Fruit fly (Drosophila melanogaster) whole organism, prepupa: Measurements from ENCODE around the gene Acp32CD.

Experiments used
- CG11294 ChIP-seq: fragments of 200-800 bp; sonication (Bioruptor generic); IDR thresholded peaks from 2 replicates; pipeline ENCODE4 v1.3.6; 2022; ENCODE audit warnings: missing biosample characterization, missing genetic modification characterization
- CG11762 ChIP-seq: fragments of 200-800 bp; sonication (Bioruptor generic); optimal IDR thresholded peaks from 3 replicates; lab custom pipeline; 2016; ENCODE audit warnings: missing biosample characterization, missing genetic modification characterization; ENCODE audit not compliant: insufficient read depth
- CG11902 ChIP-seq: fragments of 200-800 bp; sonication (Bioruptor generic); optimal IDR thresholded peaks from 3 replicates; lab custom pipeline; 2016; ENCODE audit warnings: missing biosample characterization, missing genetic modification characterization
- CG15336 ChIP-seq: fragments of 200-800 bp; sonication (Bioruptor generic); IDR thresholded peaks from 2 replicates; pipeline ENCODE4 v1.3.6; 2022; ENCODE audit warnings: missing biosample characterization, missing genetic modification characterization
- CG31627 ChIP-seq: fragments of 200-800 bp; sonication (Bioruptor generic); optimal IDR thresholded peaks from 3 replicates; lab custom pipeline; 2016; ENCODE audit warnings: missing biosample characterization, missing genetic modification characterization
- CG32006 ChIP-seq: fragments of 200-800 bp; sonication (Bioruptor generic); optimal IDR thresholded peaks from 3 replicates; lab custom pipeline; 2017; ENCODE audit warnings: missing biosample characterization, mild to moderate bottlenecking, missing genetic modification characterization
- CG34406 ChIP-seq: fragments of 200-800 bp; sonication (Bioruptor generic); optimal IDR thresholded peaks from 3 replicates; lab custom pipeline; 2016; ENCODE audit warnings: missing biosample characterization, missing genetic modification characterization
- CG4318 ChIP-seq: fragments of 200-800 bp; sonication (Bioruptor generic); optimal IDR thresholded peaks from 3 replicates; lab custom pipeline; 2017; ENCODE audit warnings: missing biosample characterization, mild to moderate bottlenecking, missing genetic modification characterization
- CG6163 ChIP-seq: fragments of 200-800 bp; sonication (Bioruptor generic); IDR thresholded peaks from 3 replicates; pipeline ENCODE4 v1.3.6; 2022; ENCODE audit warnings: missing biosample characterization, missing genetic modification characterization
- CG6276 ChIP-seq: fragments of 200-800 bp; sonication (Bioruptor generic); optimal IDR thresholded peaks from 2 replicates; lab custom pipeline; 2017; ENCODE audit warnings: missing biosample characterization, mild to moderate bottlenecking, missing genetic modification characterization
- CG6792 ChIP-seq: fragments of 200-800 bp; sonication (Bioruptor generic); optimal IDR thresholded peaks from 3 replicates; lab custom pipeline; 2016; ENCODE audit warnings: missing biosample characterization, missing genetic modification characterization
- CG8119 ChIP-seq: fragments of 200-800 bp; sonication (Bioruptor generic); IDR thresholded peaks from 3 replicates; pipeline ENCODE4 v1.3.6; 2022; ENCODE audit warnings: missing biosample characterization, missing genetic modification characterization
- CG8632 ChIP-seq: fragments of 200-800 bp; sonication (Bioruptor generic); optimal IDR thresholded peaks from 3 replicates; lab custom pipeline; 2016; ENCODE audit warnings: missing biosample characterization, missing genetic modification characterization
- CG9139 ChIP-seq: fragments of 200-800 bp; sonication (Bioruptor generic); optimal IDR thresholded peaks from 3 replicates; lab custom pipeline; 2017; ENCODE audit warnings: missing biosample characterization, mild to moderate bottlenecking, missing genetic modification characterization
- Eip75B ChIP-seq: fragments of 200-800 bp; sonication (Bioruptor generic); optimal IDR thresholded peaks from 3 replicates; lab custom pipeline; 2016; ENCODE audit warnings: missing biosample characterization, missing genetic modification characterization
- Eip78C ChIP-seq: fragments of 200-800 bp; sonication (Bioruptor generic); peaks from one replicate; lab custom pipeline; 2016; ENCODE audit warnings: missing biosample characterization, missing genetic modification characterization
- Ets96B ChIP-seq: fragments of 200-800 bp; optimal IDR thresholded peaks from 2 replicates; lab custom pipeline; 2019; ENCODE audit warnings: missing biosample characterization, mild to moderate bottlenecking, missing genetic modification characterization, moderate library complexity
- Gug ChIP-seq: fragments of 200-800 bp; sonication (Bioruptor generic); IDR thresholded peaks from 2 replicates; pipeline ENCODE4 v1.3.6; 2022; ENCODE audit warnings: missing biosample characterization, missing genetic modification characterization
- Hr38 ChIP-seq: sonication (Bioruptor generic); optimal IDR thresholded peaks from 2 replicates; lab custom pipeline; 2016; ENCODE audit warnings: missing biosample characterization, missing genetic modification characterization
- Hr39 ChIP-seq: fragments of 200-800 bp; sonication (Bioruptor generic); optimal IDR thresholded peaks from 2 replicates; lab custom pipeline; 2016; ENCODE audit warnings: missing biosample characterization, missing genetic modification characterization
- Hr4 ChIP-seq: fragments of 200-800 bp; sonication (Bioruptor generic); optimal IDR thresholded peaks from 3 replicates; lab custom pipeline; 2016; ENCODE audit warnings: missing biosample characterization, missing genetic modification characterization
- Lpt ChIP-seq: fragments of 200-800 bp; sonication (Bioruptor generic); optimal IDR thresholded peaks from 3 replicates; lab custom pipeline; 2016; ENCODE audit warnings: missing biosample characterization, missing genetic modification characterization
- Met ChIP-seq: fragments of 200-800 bp; sonication (Bioruptor generic); optimal IDR thresholded peaks from 3 replicates; lab custom pipeline; 2016; ENCODE audit warnings: missing biosample characterization, missing genetic modification characterization
- OdsH ChIP-seq: fragments of 200-800 bp; sonication (Bioruptor generic); optimal IDR thresholded peaks from 3 replicates; lab custom pipeline; 2016; ENCODE audit warnings: missing biosample characterization, missing genetic modification characterization
- Smox ChIP-seq: fragments of 200-800 bp; sonication (Bioruptor generic); optimal IDR thresholded peaks from 3 replicates; lab custom pipeline; 2016; ENCODE audit warnings: missing biosample characterization, missing genetic modification characterization
- Sox102F ChIP-seq: fragments of 200-800 bp; sonication (Bioruptor generic); optimal IDR thresholded peaks from 2 replicates; lab custom pipeline; 2016; ENCODE audit warnings: missing biosample characterization, mild to moderate bottlenecking, missing genetic modification characterization
- achi ChIP-seq: fragments of 200-800 bp; sonication (Bioruptor generic); optimal IDR thresholded peaks from 3 replicates; lab custom pipeline; 2016; ENCODE audit warnings: missing biosample characterization, missing genetic modification characterization
- acj6 ChIP-seq: fragments of 200-800 bp; sonication (Bioruptor generic); optimal IDR thresholded peaks from 3 replicates; lab custom pipeline; 2016; ENCODE audit warnings: missing biosample characterization, missing genetic modification characterization
- cyc ChIP-seq: fragments of 200-800 bp; sonication (Bioruptor generic); optimal IDR thresholded peaks from 3 replicates; lab custom pipeline; 2016; ENCODE audit warnings: missing biosample characterization, missing genetic modification characterization
- dac ChIP-seq: fragments of 200-800 bp; sonication (Bioruptor generic); optimal IDR thresholded peaks from 2 replicates; lab custom pipeline; 2017; ENCODE audit warnings: missing biosample characterization, mild to moderate bottlenecking, missing genetic modification characterization
- dsx ChIP-seq: fragments of 200-800 bp; optimal IDR thresholded peaks from 3 replicates; lab custom pipeline; 2019; ENCODE audit warnings: missing biosample characterization, mild to moderate bottlenecking, missing genetic modification characterization, moderate library complexity; ENCODE audit not compliant: poor library complexity, severe bottlenecking
- eg ChIP-seq: fragments of 200-800 bp; sonication (Bioruptor generic); IDR thresholded peaks from 3 replicates; pipeline ENCODE4 v1.3.6; 2022; ENCODE audit warnings: missing biosample characterization, missing genetic modification characterization
- esn ChIP-seq: fragments of 200-800 bp; sonication (Bioruptor generic); optimal IDR thresholded peaks from 2 replicates; lab custom pipeline; 2016; ENCODE audit warnings: missing biosample characterization, mild to moderate bottlenecking, missing genetic modification characterization, moderate library complexity
- fd59A ChIP-seq: fragments of 200-800 bp; sonication (Bioruptor generic); optimal IDR thresholded peaks from 2 replicates; lab custom pipeline; 2017; ENCODE audit warnings: missing biosample characterization, mild to moderate bottlenecking, missing genetic modification characterization, missing genetic modification reagents
- net ChIP-seq: fragments of 200-800 bp; sonication (Bioruptor generic); optimal IDR thresholded peaks from 3 replicates; lab custom pipeline; 2016; ENCODE audit warnings: missing biosample characterization, missing genetic modification characterization
- pdm3 ChIP-seq: fragments of 200-800 bp; sonication (Bioruptor generic); optimal IDR thresholded peaks from 3 replicates; lab custom pipeline; 2016; ENCODE audit warnings: missing biosample characterization, missing genetic modification characterization
- ss ChIP-seq, 2 experiments: fragments of 200-800 bp; sonication (Bioruptor generic); optimal IDR thresholded peaks; 2 replicates in 1 of 2; 3 replicates in 1 of 2; lab custom pipeline; 2017 to 2018; ENCODE audit warnings: mild to moderate bottlenecking in 2 of 2, missing biosample characterization in 2 of 2, missing genetic modification characterization in 2 of 2, moderate library complexity in 1 of 2
- svp ChIP-seq: fragments of 200-800 bp; sonication (Bioruptor generic); peaks from one replicate; lab custom pipeline; 2016; ENCODE audit warnings: missing biosample characterization, missing genetic modification characterization
- topi ChIP-seq: fragments of 200-800 bp; sonication (Bioruptor generic); optimal IDR thresholded peaks from 3 replicates; lab custom pipeline; 2016; ENCODE audit warnings: missing biosample characterization, missing genetic modification characterization
- vri ChIP-seq: fragments of 200-800 bp; sonication (Bioruptor generic); optimal IDR thresholded peaks from 3 replicates; lab custom pipeline; 2016; ENCODE audit warnings: missing biosample characterization, mild to moderate bottlenecking, missing genetic modification characterization

The Acp32CD gene

dm6 chr2L:11057333-11058110 lies 42.1 kb downstream of the Acp32CD start (continued):
- peak; percentile 73 for TF ChIP-seq CG6792 (GFP tag; lab: Kevin White, UChicago)
- peak; percentile 68 for TF ChIP-seq Smox (GFP tag; lab: Kevin White, UChicago)
- peak; percentile 84 for TF ChIP-seq CG8119 (GFP tag; lab: Robert Waterston, UW)
- TF ChIP-seq CG34406 (GFP tag; lab: Kevin White, UChicago) = peak; percentile 78
- no peak for TF ChIP-seq Hr38
- peak; percentile 60 for TF ChIP-seq fd59A
- peak; percentile 80 for TF ChIP-seq Eip75B
- TF ChIP-seq Met (GFP tag; lab: Kevin White, UChicago) = peak; percentile 82
- peak; percentile 20; the same call in 1 of the 2 replicates for TF ChIP-seq Gug (GFP tag; lab: Robert Waterston, UW)
- peak; percentile 21 for TF ChIP-seq CG11762 (GFP tag; lab: Kevin White, UChicago)
- peak; percentile 79 for TF ChIP-seq OdsH
- peak; percentile 66 for TF ChIP-seq eg (GFP tag; lab: Robert Waterston, UW)
- peak; percentile 77 for TF ChIP-seq Hr4 (GFP tag; lab: Kevin White, UChicago)
- peak; percentile 66 for TF ChIP-seq achi (GFP tag; lab: Kevin White, UChicago)
- TF ChIP-seq Lpt (GFP tag; lab: Kevin White, UChicago) = peak; percentile 54
- peak; percentile 69 for TF ChIP-seq Sox102F
- TF ChIP-seq acj6 (GFP tag; lab: Kevin White, UChicago) = peak; percentile 70
- TF ChIP-seq Eip78C (GFP tag; lab: Kevin White, UChicago) = peak; percentile 96
- TF ChIP-seq CG32006 (GFP tag; lab: Kevin White, UChicago) = peak; percentile 86
- TF ChIP-seq dac (GFP tag; lab: Kevin White, UChicago) = peak; percentile 3
- peak; percentile 66 for TF ChIP-seq CG31627
- peak; percentile 23 for TF ChIP-seq CG4318 (GFP tag; lab: Kevin White, UChicago)
- peak; percentile 94 for TF ChIP-seq svp (GFP tag; lab: Kevin White, UChicago)
- TF ChIP-seq CG15336 (GFP tag; lab: Robert Waterston, UW) = peak; percentile 71
- TF ChIP-seq Hr39 (GFP tag; lab: Kevin White, UChicago) = peak; percentile 67
- peak; percentile 60 for TF ChIP-seq CG8632 (GFP tag; lab: Kevin White, UChicago)
- TF ChIP-seq pdm3 (GFP tag; lab: Kevin White, UChicago) = peak; percentile 75
- TF ChIP-seq topi = peak; percentile 81
- peak; percentile 47 for TF ChIP-seq CG11902 (GFP tag; lab: Kevin White, UChicago)
- TF ChIP-seq Ets96B = peak; percentile 77
- peak; percentile 88 to 91 for TF ChIP-seq ss (GFP tag; optimal IDR thresholded peaks at IDR 0.05; lab: Kevin White, UChicago)
- TF ChIP-seq esn (GFP tag; lab: Kevin White, UChicago) = peak; percentile 88
- peak; percentile 73 for TF ChIP-seq CG6276 (GFP tag; lab: Kevin White, UChicago)

- TF ChIP-seq CG6163 (GFP tag; lab: Robert Waterston, UW) = 0 out of 3 replicates have a peak, but pooled peaks have one; percentile 7
- TF ChIP-seq CG15336 (GFP tag; lab: Robert Waterston, UW) = peak; percentile 18; the same call in 1 of the 2 replicates
- 0 out of 2 replicates have a peak, but pooled peaks have one; percentile 1 for TF ChIP-seq CG11294 (GFP tag; lab: Robert Waterston, UW)
- 0 out of 2 replicates have a peak, but pooled peaks have one; percentile 21 for TF ChIP-seq Gug (GFP tag; lab: Robert Waterston, UW)
- peak; percentile 73 for TF ChIP-seq svp (GFP tag; lab: Kevin White, UChicago)
- TF ChIP-seq net (GFP tag; lab: Kevin White, UChicago) = no peak
These were observed 42.8 kb downstream of the Acp32CD start for dm6 chr2L:11058111-11058665.

dm6 chr2L:11059206-11059605 lies 43.8 kb downstream of the Acp32CD start:
- no peak for TF ChIP-seq Sox102F
- TF ChIP-seq CG6276 (GFP tag; lab: Kevin White, UChicago) = no peak
- TF ChIP-seq CG4318 (GFP tag; lab: Kevin White, UChicago) = no peak
- TF ChIP-seq svp (GFP tag; lab: Kevin White, UChicago) = peak; percentile 77
- peak; percentile 42 for TF ChIP-seq dsx
- no peak for TF ChIP-seq cyc
- TF ChIP-seq acj6 (GFP tag; lab: Kevin White, UChicago) = no peak
- TF ChIP-seq CG9139 = peak; percentile 38
- TF ChIP-seq vri = no peak
- TF ChIP-seq ss (GFP tag; optimal IDR thresholded peaks at IDR 0.05; lab: Kevin White, UChicago) = peak in 1 of 2 experiments; percentile 2
